Fruit fly (Drosophila melanogaster) whole organism, embryonic: ENCODE measurements around the gene CG44838.

Experiments used
- B-H1 ChIP-seq: fragments of 200-800 bp; sonication (Bioruptor generic); IDR thresholded peaks from 3 replicates; pipeline ENCODE4 v1.3.6; 2022; ENCODE audit warnings: missing biosample characterization, missing genetic modification characterization
- B-H2 ChIP-seq: fragments of 200-800 bp; sonication (Bioruptor generic); optimal IDR thresholded peaks from 2 replicates; lab custom pipeline; 2018; ENCODE audit warnings: missing biosample characterization, mild to moderate bottlenecking, missing genetic modification characterization
- CG10147 ChIP-seq: fragments of 200-800 bp; sonication (Bioruptor generic); optimal IDR thresholded peaks from 2 replicates; lab custom pipeline; 2019; ENCODE audit warnings: missing biosample characterization, mild to moderate bottlenecking, missing genetic modification characterization, moderate library complexity
- CG10267 ChIP-seq: fragments of 200-800 bp; sonication (Bioruptor generic); optimal IDR thresholded peaks from 2 replicates; lab custom pipeline; 2018; ENCODE audit warnings: missing biosample characterization, mild to moderate bottlenecking, missing genetic modification characterization, moderate library complexity
- CG10565 ChIP-seq: fragments of 200-800 bp; sonication (Bioruptor generic); optimal IDR thresholded peaks from 3 replicates; lab custom pipeline; 2016; ENCODE audit warnings: missing biosample characterization, mild to moderate bottlenecking, missing genetic modification characterization
- CG11085 ChIP-seq: fragments of 200-800 bp; sonication (Bioruptor generic); IDR thresholded peaks from 2 replicates; pipeline ENCODE4 v1.3.6; 2022; ENCODE audit warnings: missing biosample characterization, missing genetic modification characterization
- CG12219 ChIP-seq: fragments of 200-800 bp; sonication (Bioruptor generic); optimal IDR thresholded peaks from 3 replicates; lab custom pipeline; 2018; ENCODE audit warnings: missing biosample characterization, mild to moderate bottlenecking, missing genetic modification characterization
- CG12236 ChIP-seq: fragments of 200-800 bp; sonication (Bioruptor generic); optimal IDR thresholded peaks from 2 replicates; lab custom pipeline; 2016; ENCODE audit warnings: missing biosample characterization, missing genetic modification characterization
- CG1233 ChIP-seq: fragments of 200-800 bp; sonication (Bioruptor generic); optimal IDR thresholded peaks from 4 replicates; lab custom pipeline; 2018; ENCODE audit warnings: missing biosample characterization, mild to moderate bottlenecking, missing genetic modification characterization
- CG12744 ChIP-seq: fragments of 200-800 bp; sonication (Bioruptor generic); optimal IDR thresholded peaks from 2 replicates; lab custom pipeline; 2016; ENCODE audit warnings: missing biosample characterization, missing genetic modification characterization
- CG13624 ChIP-seq: fragments of 200-800 bp; sonication (Bioruptor generic); optimal IDR thresholded peaks from 2 replicates; lab custom pipeline; 2016; ENCODE audit warnings: missing biosample characterization, missing genetic modification characterization
- CG15696 ChIP-seq: fragments of 200-800 bp; sonication (Bioruptor generic); optimal IDR thresholded peaks from 2 replicates; lab custom pipeline; 2019; ENCODE audit warnings: missing biosample characterization, mild to moderate bottlenecking, missing genetic modification characterization, moderate library complexity
- CG1602 ChIP-seq: fragments of 200-800 bp; sonication (Bioruptor generic); optimal IDR thresholded peaks from 3 replicates; lab custom pipeline; 2016; ENCODE audit warnings: missing biosample characterization, missing genetic modification characterization
- CG1603 ChIP-seq: fragments of 200-800 bp; sonication (Bioruptor generic); optimal IDR thresholded peaks from 2 replicates; lab custom pipeline; 2019; ENCODE audit warnings: missing biosample characterization, mild to moderate bottlenecking, missing genetic modification characterization, moderate library complexity
- CG17186 ChIP-seq: fragments of 200-800 bp; sonication (Bioruptor generic); optimal IDR thresholded peaks from 3 replicates; lab custom pipeline; 2017; ENCODE audit warnings: missing biosample characterization, missing genetic modification reagents, missing genetic modification characterization
- CG18764 ChIP-seq: fragments of 200-800 bp; sonication (Bioruptor generic); optimal IDR thresholded peaks from 3 replicates; lab custom pipeline; 2016; ENCODE audit warnings: missing biosample characterization, missing genetic modification characterization
- CG2889 ChIP-seq: fragments of 200-800 bp; sonication (Bioruptor generic); IDR thresholded peaks from 3 replicates; pipeline ENCODE4 v1.3.6; 2022; ENCODE audit warnings: missing biosample characterization, missing genetic modification characterization
- CG31224 ChIP-seq: fragments of 200-800 bp; sonication (Bioruptor generic); IDR thresholded peaks from 2 replicates; pipeline ENCODE4 v1.3.6; 2022; ENCODE audit warnings: missing biosample characterization, missing genetic modification characterization
- CG32532 ChIP-seq: fragments of 200-800 bp; sonication (Bioruptor generic); IDR thresholded peaks from 2 replicates; pipeline ENCODE4 v1.3.6; 2022; ENCODE audit warnings: missing biosample characterization, missing genetic modification characterization
- CG34422 ChIP-seq: fragments of 200-800 bp; sonication (Bioruptor generic); IDR thresholded peaks from 3 replicates; pipeline ENCODE4 v1.3.6; 2022; ENCODE audit warnings: missing biosample characterization, missing genetic modification characterization
- CG3847 ChIP-seq: fragments of 200-800 bp; sonication (Bioruptor generic); IDR thresholded peaks from 2 replicates; pipeline ENCODE4 v1.3.6; 2022; ENCODE audit warnings: missing biosample characterization, missing genetic modification characterization
- CG4328 ChIP-seq: fragments of 200-800 bp; sonication (Bioruptor generic); optimal IDR thresholded peaks from 3 replicates; lab custom pipeline; 2017; ENCODE audit warnings: missing biosample characterization, missing genetic modification reagents, missing genetic modification characterization
- CG6791 ChIP-seq: fragments of 200-800 bp; sonication (Bioruptor generic); IDR thresholded peaks from 3 replicates; pipeline ENCODE4 v1.3.6; 2022; ENCODE audit warnings: missing biosample characterization, missing genetic modification characterization; ENCODE audit not compliant: partially characterized antibody
- CG6854 ChIP-seq: fragments of 200-800 bp; sonication (Bioruptor generic); optimal IDR thresholded peaks from 3 replicates; lab custom pipeline; 2017; ENCODE audit warnings: missing biosample characterization, mild to moderate bottlenecking, missing genetic modification characterization
- CG7786 ChIP-seq: fragments of 200-800 bp; sonication (Bioruptor generic); optimal IDR thresholded peaks from 2 replicates; lab custom pipeline; 2016; ENCODE audit warnings: missing biosample characterization, missing genetic modification characterization
- CG8944 ChIP-seq: fragments of 200-800 bp; sonication (Bioruptor generic); optimal IDR thresholded peaks from 3 replicates; lab custom pipeline; 2016; ENCODE audit warnings: missing biosample characterization, missing genetic modification characterization
- Dp ChIP-seq: fragments of 200-800 bp; sonication (Bioruptor generic); optimal IDR thresholded peaks from 2 replicates; lab custom pipeline; 2018; ENCODE audit warnings: missing biosample characterization, mild to moderate bottlenecking, missing genetic modification characterization, moderate library complexity
- Fer1 ChIP-seq: fragments of 200-800 bp; sonication (Bioruptor generic); optimal IDR thresholded peaks from 2 replicates; lab custom pipeline; 2017; ENCODE audit warnings: missing biosample characterization, mild to moderate bottlenecking, missing genetic modification characterization
- Hr39 ChIP-seq: fragments of >200 bp; optimal IDR thresholded peaks from 2 replicates; lab custom pipeline; 2017
- Lhr ChIP-seq: fragments of 200-800 bp; sonication (Bioruptor generic); optimal IDR thresholded peaks from 3 replicates; lab custom pipeline; 2017; ENCODE audit warnings: mild to moderate bottlenecking, missing biosample characterization, missing genetic modification reagents, missing genetic modification characterization
- Nf-YA ChIP-seq: fragments of 200-800 bp; sonication (Bioruptor generic); IDR thresholded peaks from 2 replicates; pipeline ENCODE4 v1.3.6; 2022; ENCODE audit warnings: missing biosample characterization, missing genetic modification characterization
- Opbp ChIP-seq: fragments of 200-800 bp; sonication (Bioruptor generic); IDR thresholded peaks from 3 replicates; pipeline ENCODE4 v1.3.6; 2022; ENCODE audit warnings: missing biosample characterization, missing genetic modification characterization; ENCODE audit not compliant: partially characterized antibody
- bsh ChIP-seq, 2 experiments: fragments of 200-800 bp; sonication (Bioruptor generic); optimal IDR thresholded peaks; 2 replicates each; lab custom pipeline; 2017 to 2018; ENCODE audit warnings: mild to moderate bottlenecking in 2 of 2, missing biosample characterization in 2 of 2, missing genetic modification characterization in 2 of 2, moderate library complexity in 1 of 2
- btn ChIP-seq: fragments of 200-800 bp; sonication (Bioruptor generic); optimal IDR thresholded peaks from 2 replicates; lab custom pipeline; 2016; ENCODE audit warnings: missing biosample characterization, missing genetic modification characterization
- cato ChIP-seq: fragments of 200-800 bp; sonication (Bioruptor generic); optimal IDR thresholded peaks from 2 replicates; lab custom pipeline; 2016; ENCODE audit warnings: missing biosample characterization, missing genetic modification characterization, borderline replicate concordance
- crp ChIP-seq, 2 experiments: fragments of 200-800 bp; sonication (Bioruptor generic); optimal IDR thresholded peaks; 2 replicates in 1 of 2; 3 replicates in 1 of 2; lab custom pipeline; 2017; ENCODE audit warnings: missing biosample characterization in 2 of 2, missing genetic modification characterization in 2 of 2, mild to moderate bottlenecking in 1 of 2, moderate library complexity in 1 of 2
- dimm ChIP-seq: fragments of 200-800 bp; sonication (Bioruptor generic); IDR thresholded peaks from 2 replicates; pipeline ENCODE4 v1.3.6; 2022; ENCODE audit warnings: missing biosample characterization, missing genetic modification characterization
- dmrt99B ChIP-seq: fragments of 200-800 bp; sonication (Bioruptor generic); optimal IDR thresholded peaks from 2 replicates; lab custom pipeline; 2018; ENCODE audit warnings: missing biosample characterization, mild to moderate bottlenecking, missing genetic modification characterization, moderate library complexity
- en ChIP-seq: fragments of 200-800 bp; sonication (Bioruptor generic); optimal IDR thresholded peaks from 2 replicates; lab custom pipeline; 2016; ENCODE audit warnings: missing biosample characterization, missing genetic modification characterization
- h ChIP-seq: fragments of >200 bp; optimal IDR thresholded peaks from 2 replicates; lab custom pipeline; 2017
- knrl ChIP-seq: fragments of 200-800 bp; sonication (Bioruptor generic); IDR thresholded peaks from 3 replicates; pipeline ENCODE4 v1.3.6; 2022; ENCODE audit warnings: missing biosample characterization, missing genetic modification characterization; ENCODE audit not compliant: partially characterized antibody
- lilli ChIP-seq: fragments of 200-800 bp; sonication (Bioruptor generic); optimal IDR thresholded peaks from 3 replicates; lab custom pipeline; 2016; ENCODE audit warnings: missing biosample characterization, missing genetic modification characterization
- nom ChIP-seq: fragments of 200-800 bp; sonication (Bioruptor generic); optimal IDR thresholded peaks from 2 replicates; lab custom pipeline; 2017; ENCODE audit warnings: missing biosample characterization, missing genetic modification characterization, mild to moderate bottlenecking, moderate library complexity, missing genetic modification reagents
- sc ChIP-seq, 3 experiments: fragments of >200 bp in 2 of 3; fragments of 200-800 bp in 1 of 3; sonication (Bioruptor generic) in 1 of 3; optimal IDR thresholded peaks; 2 replicates in 2 of 3; 3 replicates in 1 of 3; lab custom pipeline; 2017; ENCODE audit warnings: mild to moderate bottlenecking in 1 of 3, missing biosample characterization in 1 of 3, missing genetic modification characterization in 1 of 3, missing genetic modification reagents in 1 of 3
- sens ChIP-seq: fragments of 200-800 bp; sonication (Bioruptor generic); peaks from one replicate; lab custom pipeline; 2016; ENCODE audit warnings: missing biosample characterization, missing genetic modification characterization
- slbo ChIP-seq: fragments of 200-800 bp; sonication (Bioruptor generic); IDR thresholded peaks from 2 replicates; pipeline ENCODE4 v1.3.6; 2022; ENCODE audit warnings: missing biosample characterization, missing genetic modification characterization
- tio ChIP-seq: fragments of 200-800 bp; sonication (Bioruptor generic); optimal IDR thresholded peaks from 2 replicates; lab custom pipeline; 2017; ENCODE audit warnings: missing biosample characterization, missing genetic modification characterization, inconsistent platforms
- trh ChIP-seq: fragments of 200-800 bp; sonication (Bioruptor generic); optimal IDR thresholded peaks from 2 replicates; lab custom pipeline; 2016; ENCODE audit warnings: missing biosample characterization, missing genetic modification characterization
- ttk ChIP-seq: fragments of 200-800 bp; sonication (Bioruptor generic); IDR thresholded peaks from 2 replicates; pipeline ENCODE4 v2.1.2; 2022; ENCODE audit warnings: missing biosample characterization, missing genetic modification characterization
- tup ChIP-seq: fragments of 200-800 bp; sonication (Bioruptor generic); optimal IDR thresholded peaks from 2 replicates; lab custom pipeline; 2016; ENCODE audit warnings: missing biosample characterization, mild to moderate bottlenecking, missing genetic modification characterization, moderate library complexity
- yki ChIP-seq: fragments of >200 bp; optimal IDR thresholded peaks from 3 replicates; lab custom pipeline; 2018

Gene CG44838

dm6 chr3L:9468261-9468890 lies 7.5 kb downstream of the CG44838 start (continued):
- TF ChIP-seq btn (no peak), dmrt99B (tag; lab: Kevin White, UChicago) (peak; percentile 55), Dp (GFP tag; lab: Kevin White, UChicago) (no peak), CG13624 (no peak), lilli (GFP tag; lab: Kevin White, UChicago) (peak; percentile 27), CG10267 (peak; percentile 23), CG31224 (no peak), crp (GFP tag; optimal IDR thresholded peaks at IDR 0.05; lab: Kevin White, UChicago) (no peak), Opbp (GFP tag; lab: Robert Waterston, UW) (no peak), sc (optimal IDR thresholded peaks at IDR 0.05; lab: Kevin White, UChicago) (no peak), sc (GFP tag; optimal IDR thresholded peaks at IDR 0.05; lab: Kevin White, UChicago) (no peak), CG12236 (GFP tag; lab: Kevin White, UChicago) (no peak), CG1603 (tag; lab: Kevin White, UChicago) (no peak), bsh (GFP tag; optimal IDR thresholded peaks at IDR 0.05; lab: Kevin White, UChicago) (peak in 1 of 2 experiments; percentile 32), CG10565 (no peak), tio (GFP tag; lab: Kevin White, UChicago) (peak; percentile 40), CG6791 (GFP tag; lab: Robert Waterston, UW) (no peak), tup (GFP tag; lab: Kevin White, UChicago) (no peak), CG1602 (GFP tag; lab: Kevin White, UChicago) (no peak), CG1233 (GFP tag; lab: Kevin White, UChicago) (no peak), CG8944 (GFP tag; lab: Kevin White, UChicago) (no peak), Hr39 (lab: Kevin White, UChicago) (no peak), yki (lab: Kevin White, UChicago) (no peak), CG12219 (no peak), CG10147 (GFP tag; lab: Kevin White, UChicago) (no peak), knrl (GFP tag; lab: Robert Waterston, UW) (no peak), Fer1 (GFP tag; lab: Kevin White, UChicago) (peak; percentile 44), ttk (no peak), nom (GFP tag; lab: Kevin White, UChicago) (no peak), CG3847 (GFP tag; lab: Robert Waterston, UW) (no peak), Nf-YA (GFP tag; lab: Robert Waterston, UW) (no peak), sens (peak; percentile 82), dimm (GFP tag; lab: Robert Waterston, UW) (no peak), CG2889 (GFP tag; lab: Robert Waterston, UW) (no peak), h (lab: Kevin White, UChicago) (no peak), B-H1 (GFP tag; lab: Robert Waterston, UW) (no peak), Lhr (GFP tag; lab: Kevin White, UChicago) (no peak), slbo (GFP tag; lab: Robert Waterston, UW) (peak; percentile 35), trh (no peak), en (GFP tag; lab: Kevin White, UChicago) (no peak), CG15696 (tag; lab: Kevin White, UChicago) (no peak), CG7786 (GFP tag; lab: Kevin White, UChicago) (peak; percentile 13), B-H2 (GFP tag; lab: Kevin White, UChicago) (no peak), cato (no peak), CG11085 (GFP tag; lab: Robert Waterston, UW) (no peak), CG34422 (GFP tag; lab: Robert Waterston, UW) (no peak), CG32532 (no peak; the same call in 1 of the 2 replicates), CG12744 (no peak), CG6854 (GFP tag; lab: Kevin White, UChicago) (peak; percentile 45), CG4328 (GFP tag; lab: Kevin White, UChicago) (no peak), CG18764 (GFP tag; lab: Kevin White, UChicago) (no peak), CG17186 (GFP tag; lab: Kevin White, UChicago) (no peak)
